Worm (Caenorhabditis elegans): ENCODE measurements around the gene F54D5.24.
A peak's percentile ranks its signal among the peaks of the same experiment; 100 is the strongest.

The F54D5.24 gene

ce11 chrII:11592023-11592422 is 36.3 kb downstream of the F54D5.24 start, which contains the start of gene F07A11.1:
F07A11.1 (minus strand) TSS chrII:11592123.
- TF ChIP-seq dmd-4 (tag; optimal IDR thresholded peaks at IDR 0.05; ENCODE audit: borderline replicate concordance): no peak
- no peak for TF ChIP-seq ahr-1 (tag; optimal IDR thresholded peaks at IDR 0.05)
- TF ChIP-seq ceh-45 (GFP tag; IDR thresholded peaks at IDR 0.05): no peak
- TF ChIP-seq odd-2 (tag; optimal IDR thresholded peaks at IDR 0.05): no peak
- no peak for TF ChIP-seq ttx-3 (tag; optimal IDR thresholded peaks at IDR 0.05)
- no peak for TF ChIP-seq fkh-6 (tag; optimal IDR thresholded peaks at IDR 0.05)

ce11 chrII:11595368-11595996 is 39.7 kb downstream of the F54D5.24 start, which contains the start of gene gfat-1:
gfat-1 (minus strand) TSS chrII:11595418.
- TF ChIP-seq hlh-13 (GFP tag; optimal IDR thresholded peaks at IDR 0.05) (no peak), elt-4 (tag; optimal IDR thresholded peaks at IDR 0.05) (no peak), madf-2 (tag; optimal IDR thresholded peaks at IDR 0.05) (no peak), F13H6.1 (tag; optimal IDR thresholded peaks at IDR 0.05) (no peak), sox-2 (GFP tag; IDR thresholded peaks at IDR 0.05) (no peak), unc-86 (tag; optimal IDR thresholded peaks at IDR 0.05) (no peak), nhr-11 (tag; optimal IDR thresholded peaks at IDR 0.05) (no peak), nfya-1 (tag; optimal IDR thresholded peaks at IDR 0.05) (peak; percentile 15), ttx-3 (tag; optimal IDR thresholded peaks at IDR 0.05) (no peak), mec-3 (tag; optimal IDR thresholded peaks at IDR 0.05; ENCODE audit: borderline replicate concordance) (no peak), ceh-31 (tag; optimal IDR thresholded peaks at IDR 0.05) (peak; percentile 14), zip-5 (tag; optimal IDR thresholded peaks at IDR 0.05) (no peak), gmeb-2 (tag; optimal IDR thresholded peaks at IDR 0.05) (no peak), tbx-2 (tag; optimal IDR thresholded peaks at IDR 0.05) (peak; percentile 33), pqm-1 (tag; optimal IDR thresholded peaks at IDR 0.05) (no peak), hlh-30 (tag; optimal IDR thresholded peaks at IDR 0.05; ENCODE audit: insufficient read depth) (peak; percentile 16), dmd-4 (tag; optimal IDR thresholded peaks at IDR 0.05; ENCODE audit: borderline replicate concordance) (no peak), ceh-19 (GFP tag; optimal IDR thresholded peaks at IDR 0.05) (no peak)

ce11 chrII:11596157-11596740 is 40.5 kb downstream of the F54D5.24 start:
- peak; percentile 49 for TF ChIP-seq elt-2 (tag; optimal IDR thresholded peaks at IDR 0.05)
- no peak for TF ChIP-seq fkh-10 (GFP tag; optimal IDR thresholded peaks at IDR 0.05)

ce11 chrII:11599751-11600150 is 44.0 kb downstream of the F54D5.24 start, which contains the start of gene npp-5:
npp-5 (minus strand) TSS chrII:11599809.
- peak; percentile 3 for TF ChIP-seq elt-2 (tag; optimal IDR thresholded peaks at IDR 0.05)
- TF ChIP-seq dmd-4 (tag; optimal IDR thresholded peaks at IDR 0.05; ENCODE audit: borderline replicate concordance): no peak
- TF ChIP-seq npax-4 (tag; optimal IDR thresholded peaks at IDR 0.05): no peak

ce11 chrII:11600711-11601110 is 45.0 kb downstream of the F54D5.24 start, which contains the start of gene F07A11.4:
F07A11.4 (plus strand) TSS chrII:11601011.
- TF ChIP-seq ztf-16 (tag; optimal IDR thresholded peaks at IDR 0.05): no peak
- no peak for TF ChIP-seq madf-2 (tag; optimal IDR thresholded peaks at IDR 0.05)
- TF ChIP-seq syd-9 (tag; optimal IDR thresholded peaks at IDR 0.05): no peak

- TF ChIP-seq ceh-18 (tag; optimal IDR thresholded peaks at IDR 0.05): peak; percentile 27
- peak; percentile 66 for TF ChIP-seq rnt-1 (tag; optimal IDR thresholded peaks at IDR 0.05)
- TF ChIP-seq zip-5 (tag; optimal IDR thresholded peaks at IDR 0.05): no peak
- no peak for TF ChIP-seq dve-1 (tag; optimal IDR thresholded peaks at IDR 0.05)
- TF ChIP-seq ceh-34 (tag; optimal IDR thresholded peaks at IDR 0.05): peak; percentile 59
- TF ChIP-seq ets-4 (tag; optimal IDR thresholded peaks at IDR 0.05): peak; percentile 14
- peak; percentile 76 for TF ChIP-seq nfya-1 (tag; optimal IDR thresholded peaks at IDR 0.05)
- TF ChIP-seq ceh-48 (tag; optimal IDR thresholded peaks at IDR 0.05): no peak
Observed at ce11 chrII:11602387-11602960, 46.7 kb downstream of the F54D5.24 start.
